Worm (Caenorhabditis elegans): ENCODE measurements around the gene snpc-1.1.

- no peak for TF ChIP-seq unc-62 (GFP tag; optimal IDR thresholded peaks at IDR 0.05)
- TF ChIP-seq unc-86 (tag; optimal IDR thresholded peaks at IDR 0.05) = no peak
- no peak for TF ChIP-seq swsn-7 (tag; optimal IDR thresholded peaks at IDR 0.05)
- no peak for TF ChIP-seq ces-1 (GFP tag; optimal IDR thresholded peaks at IDR 0.05)
- TF ChIP-seq C16A3.4 (tag; optimal IDR thresholded peaks at IDR 0.05) = no peak
- no peak for TF ChIP-seq nhr-76 (tag; optimal IDR thresholded peaks at IDR 0.05)
- TF ChIP-seq lin-15B (tag; optimal IDR thresholded peaks at IDR 0.05) = no peak
- TF ChIP-seq egl-27 (tag; optimal IDR thresholded peaks at IDR 0.05) = no peak
- TF ChIP-seq ceh-90 (tag; optimal IDR thresholded peaks at IDR 0.05) = no peak
- no peak for TF ChIP-seq lin-39 (tag; optimal IDR thresholded peaks at IDR 0.05)
These were observed 35.2 kb upstream of the snpc-1.1 start, which contains the start of gene cki-2 for ce11 chrII:7816163-7816776.

Data from whole organism, L1 larva.